Fruit fly (Drosophila melanogaster): ENCODE results near the gene CG6951.

dm6 chr3L:20287046-20287445 lies 46.0 kb downstream of the CG6951 start:
- TF ChIP-seq CTCF (optimal IDR thresholded peaks at IDR 0.05) (no peak), CG8478 (optimal IDR thresholded peaks at IDR 0.05) (no peak)

Measured in S2 (cell line).